Worm (Caenorhabditis elegans) whole organism, L3 larva: Measurements from ENCODE around the gene fbxa-208.

Experiments used
- ZK546.5 ChIP-seq: sonication (generic microtip); optimal IDR thresholded peaks from 2 replicates; lab custom pipeline; 2017; ENCODE audit warnings: missing biosample characterization, missing genetic modification characterization
- nhr-11 ChIP-seq: fragments of 150-350 bp; optimal IDR thresholded peaks from 2 replicates; lab custom pipeline; 2014; ENCODE audit warnings: missing biosample characterization, missing genetic modification characterization
- nhr-237 ChIP-seq: fragments of 150-350 bp; optimal IDR thresholded peaks from 2 replicates; lab custom pipeline; 2014; ENCODE audit warnings: missing biosample characterization, missing genetic modification characterization
- zag-1 ChIP-seq: fragments of 150-350 bp; optimal IDR thresholded peaks from 2 replicates; lab custom pipeline; 2014; ENCODE audit warnings: missing biosample characterization, missing genetic modification characterization

ce11 chrIII:1249111-1249583 lies 7.5 kb upstream of the fbxa-208 start, which contains the start of the genes fbxa-76 and fbxa-77:
- TF ChIP-seq ZK546.5 = no peak
- no peak for TF ChIP-seq zag-1
- TF ChIP-seq nhr-11 (tag; lab: Kevin White, UChicago) = no peak
- no peak for TF ChIP-seq nhr-237 (tag; lab: Kevin White, UChicago)
